Fruit fly (Drosophila melanogaster) whole organism, embryonic: ENCODE measurements around the gene CG6005.

Source experiments
- Antp ChIP-seq: fragments of 200-800 bp; sonication (Bioruptor generic); optimal IDR thresholded peaks from 3 replicates; lab custom pipeline; 2016; ENCODE audit warnings: missing biosample characterization, missing genetic modification characterization
- Atf-2 ChIP-seq: fragments of 200-800 bp; sonication (Bioruptor generic); optimal IDR thresholded peaks from 2 replicates; lab custom pipeline; 2016; ENCODE audit warnings: missing biosample characterization, missing genetic modification characterization
- Atf3 ChIP-seq: fragments of 200-800 bp; sonication (Bioruptor generic); optimal IDR thresholded peaks from 3 replicates; lab custom pipeline; 2016; ENCODE audit warnings: missing biosample characterization, missing genetic modification characterization
- CG10267 ChIP-seq: fragments of 200-800 bp; sonication (Bioruptor generic); optimal IDR thresholded peaks from 2 replicates; lab custom pipeline; 2018; ENCODE audit warnings: missing biosample characterization, mild to moderate bottlenecking, missing genetic modification characterization, moderate library complexity
- CG10565 ChIP-seq: fragments of 200-800 bp; sonication (Bioruptor generic); optimal IDR thresholded peaks from 3 replicates; lab custom pipeline; 2016; ENCODE audit warnings: missing biosample characterization, mild to moderate bottlenecking, missing genetic modification characterization
- CG11560 ChIP-seq: fragments of 200-800 bp; sonication (Bioruptor generic); IDR thresholded peaks from 3 replicates; pipeline ENCODE4 v1.3.6; 2022; ENCODE audit warnings: missing biosample characterization, missing genetic modification characterization
- CG12104 ChIP-seq: fragments of 200-800 bp; sonication (Bioruptor generic); optimal IDR thresholded peaks from 3 replicates; lab custom pipeline; 2016; ENCODE audit warnings: missing biosample characterization, missing genetic modification characterization
- CG12219 ChIP-seq: fragments of 200-800 bp; sonication (Bioruptor generic); optimal IDR thresholded peaks from 3 replicates; lab custom pipeline; 2018; ENCODE audit warnings: missing biosample characterization, mild to moderate bottlenecking, missing genetic modification characterization
- CG12769 ChIP-seq: fragments of 200-800 bp; sonication (Bioruptor generic); optimal IDR thresholded peaks from 2 replicates; lab custom pipeline; 2019; ENCODE audit warnings: missing biosample characterization, mild to moderate bottlenecking, missing genetic modification characterization, moderate library complexity
- CG14050 ChIP-seq: fragments of 200-800 bp; sonication (Bioruptor generic); IDR thresholded peaks from 3 replicates; pipeline ENCODE4 v1.3.6; 2022; ENCODE audit warnings: missing biosample characterization, missing genetic modification characterization
- CG14441 ChIP-seq: fragments of 200-800 bp; sonication (Bioruptor generic); IDR thresholded peaks from 2 replicates; pipeline ENCODE4 v1.3.6; 2022; ENCODE audit warnings: missing biosample characterization, missing genetic modification characterization
- CG14710 ChIP-seq: fragments of 200-800 bp; sonication (Bioruptor generic); optimal IDR thresholded peaks from 3 replicates; lab custom pipeline; 2019; ENCODE audit warnings: missing biosample characterization, mild to moderate bottlenecking, missing genetic modification characterization, moderate library complexity
- CG15011 ChIP-seq: fragments of 200-800 bp; sonication (Bioruptor generic); optimal IDR thresholded peaks from 3 replicates; lab custom pipeline; 2018; ENCODE audit warnings: missing biosample characterization, mild to moderate bottlenecking, missing genetic modification characterization
- CG1602 ChIP-seq: fragments of 200-800 bp; sonication (Bioruptor generic); optimal IDR thresholded peaks from 3 replicates; lab custom pipeline; 2016; ENCODE audit warnings: missing biosample characterization, missing genetic modification characterization
- CG17359 ChIP-seq: fragments of 200-800 bp; sonication (Bioruptor generic); optimal IDR thresholded peaks from 3 replicates; lab custom pipeline; 2018; ENCODE audit warnings: missing biosample characterization, mild to moderate bottlenecking, missing genetic modification characterization, moderate library complexity
- CG17385 ChIP-seq: fragments of 200-800 bp; sonication (Bioruptor generic); optimal IDR thresholded peaks from 3 replicates; lab custom pipeline; 2018; ENCODE audit warnings: missing biosample characterization, mild to moderate bottlenecking, missing genetic modification characterization
- CG2678 ChIP-seq: fragments of 200-800 bp; sonication (Bioruptor generic); optimal IDR thresholded peaks from 3 replicates; lab custom pipeline; 2019; ENCODE audit warnings: missing biosample characterization, mild to moderate bottlenecking, missing genetic modification characterization, moderate library complexity
- CG3065 ChIP-seq: fragments of 200-800 bp; sonication (Bioruptor generic); optimal IDR thresholded peaks from 2 replicates; lab custom pipeline; 2016; ENCODE audit warnings: missing biosample characterization, missing genetic modification characterization
- CG3726 ChIP-seq: fragments of 200-800 bp; sonication (Bioruptor generic); IDR thresholded peaks from 3 replicates; pipeline ENCODE4, ENCODE4 v1.3.6; 2022; ENCODE audit warnings: missing biosample characterization, missing genetic modification characterization
- CG4328 ChIP-seq: fragments of 200-800 bp; sonication (Bioruptor generic); optimal IDR thresholded peaks from 3 replicates; lab custom pipeline; 2017; ENCODE audit warnings: missing biosample characterization, missing genetic modification reagents, missing genetic modification characterization
- CG4820 ChIP-seq: fragments of 200-800 bp; sonication (Bioruptor generic); optimal IDR thresholded peaks from 3 replicates; lab custom pipeline; 2016; ENCODE audit warnings: missing biosample characterization, missing genetic modification characterization
- CG7357 ChIP-seq: fragments of 200-800 bp; sonication (Bioruptor generic); IDR thresholded peaks from 3 replicates; pipeline ENCODE4 v1.3.6; 2022; ENCODE audit warnings: missing biosample characterization, missing genetic modification characterization
- CG8290 ChIP-seq, 3 experiments: fragments of 200-800 bp; sonication (Bioruptor generic); optimal IDR thresholded peaks; 2 replicates each; lab custom pipeline; 2016 to 2019; ENCODE audit warnings: missing biosample characterization in 3 of 3, missing genetic modification characterization in 3 of 3, mild to moderate bottlenecking in 2 of 3, moderate library complexity in 1 of 3
- Camta ChIP-seq: fragments of 200-800 bp; sonication (Bioruptor generic); optimal IDR thresholded peaks from 2 replicates; lab custom pipeline; 2016; ENCODE audit warnings: missing biosample characterization, missing genetic modification characterization
- Hey ChIP-seq: fragments of 200-800 bp; sonication (Bioruptor generic); optimal IDR thresholded peaks from 3 replicates; lab custom pipeline; 2018; ENCODE audit warnings: missing biosample characterization, mild to moderate bottlenecking, missing genetic modification characterization
- MESR4 ChIP-seq: fragments of 200-800 bp; sonication (Bioruptor generic); optimal IDR thresholded peaks from 2 replicates; lab custom pipeline; 2018; ENCODE audit warnings: missing biosample characterization, mild to moderate bottlenecking, missing genetic modification characterization, moderate library complexity
- Nf-YC ChIP-seq: fragments of 200-800 bp; optimal IDR thresholded peaks from 3 replicates; lab custom pipeline; 2019; ENCODE audit warnings: missing biosample characterization, mild to moderate bottlenecking, missing genetic modification characterization, moderate library complexity
- Six4 ChIP-seq: fragments of 200-800 bp; sonication (Bioruptor generic); optimal IDR thresholded peaks from 2 replicates; lab custom pipeline; 2016; ENCODE audit warnings: missing biosample characterization, missing genetic modification characterization
- Vsx1 ChIP-seq: fragments of 200-800 bp; sonication (Bioruptor generic); optimal IDR thresholded peaks from 2 replicates; lab custom pipeline; 2017; ENCODE audit warnings: missing biosample characterization, mild to moderate bottlenecking, missing genetic modification characterization, missing genetic modification reagents
- YL-1 ChIP-seq: fragments of 200-800 bp; sonication (Bioruptor generic); optimal IDR thresholded peaks from 3 replicates; lab custom pipeline; 2017; ENCODE audit warnings: missing biosample characterization, mild to moderate bottlenecking, missing genetic modification characterization
- ash1 ChIP-seq: fragments of 200-800 bp; sonication (Bioruptor generic); optimal IDR thresholded peaks from 2 replicates; lab custom pipeline; 2018; ENCODE audit warnings: missing biosample characterization, mild to moderate bottlenecking, missing genetic modification characterization
- ato ChIP-seq: fragments of 200-800 bp; sonication (Bioruptor generic); IDR thresholded peaks from 2 replicates; pipeline ENCODE4 v1.3.6; 2022; ENCODE audit warnings: missing biosample characterization, missing genetic modification characterization; ENCODE audit not compliant: partially characterized antibody
- br ChIP-seq: fragments of >200 bp; optimal IDR thresholded peaks from 2 replicates; lab custom pipeline; 2017
- chm ChIP-seq: fragments of 200-800 bp; sonication (Bioruptor generic); IDR thresholded peaks from 2 replicates; pipeline ENCODE4 v1.3.6; 2022; ENCODE audit warnings: missing biosample characterization, missing genetic modification characterization
- ci ChIP-seq: fragments of 200-800 bp; sonication (Bioruptor generic); IDR thresholded peaks from 3 replicates; pipeline ENCODE4 v1.3.6; 2022; ENCODE audit warnings: missing biosample characterization, missing genetic modification characterization
- fd3F ChIP-seq: fragments of 200-800 bp; sonication (Bioruptor generic); optimal IDR thresholded peaks from 2 replicates; lab custom pipeline; 2018; ENCODE audit warnings: missing biosample characterization, mild to moderate bottlenecking, missing genetic modification characterization, moderate library complexity
- fd96Cb ChIP-seq: fragments of 200-800 bp; sonication (Bioruptor generic); optimal IDR thresholded peaks from 2 replicates; lab custom pipeline; 2018; ENCODE audit warnings: missing biosample characterization, mild to moderate bottlenecking, missing genetic modification characterization, moderate library complexity
- gcm2 ChIP-seq: fragments of 200-800 bp; sonication (Bioruptor generic); optimal IDR thresholded peaks from 2 replicates; lab custom pipeline; 2016; ENCODE audit warnings: missing biosample characterization, missing genetic modification characterization
- gem ChIP-seq: fragments of 200-800 bp; sonication (Bioruptor generic); optimal IDR thresholded peaks from 2 replicates; lab custom pipeline; 2019; ENCODE audit warnings: missing biosample characterization, mild to moderate bottlenecking, missing genetic modification characterization, moderate library complexity
- h ChIP-seq: fragments of >200 bp; optimal IDR thresholded peaks from 2 replicates; lab custom pipeline; 2017
- luna ChIP-seq: fragments of 200-800 bp; sonication (Bioruptor generic); optimal IDR thresholded peaks from 2 replicates; lab custom pipeline; 2016; ENCODE audit warnings: missing biosample characterization, missing genetic modification characterization
- mirr ChIP-seq: fragments of 200-800 bp; sonication (Bioruptor generic); optimal IDR thresholded peaks from 3 replicates; lab custom pipeline; 2018; ENCODE audit warnings: missing biosample characterization, mild to moderate bottlenecking, missing genetic modification characterization
- otp ChIP-seq: fragments of 200-800 bp; sonication (Bioruptor generic); IDR thresholded peaks from 3 replicates; pipeline ENCODE4, ENCODE4 v1.3.6; 2022; ENCODE audit warnings: missing biosample characterization, missing genetic modification characterization
- pnt ChIP-seq: fragments of 200-800 bp; sonication (Bioruptor generic); optimal IDR thresholded peaks from 3 replicates; lab custom pipeline; 2016; ENCODE audit warnings: missing biosample characterization, missing genetic modification characterization
- sens ChIP-seq: fragments of 200-800 bp; sonication (Bioruptor generic); peaks from one replicate; lab custom pipeline; 2016; ENCODE audit warnings: missing biosample characterization, missing genetic modification characterization
- so ChIP-seq: fragments of 200-800 bp; sonication (Bioruptor generic); IDR thresholded peaks from 3 replicates; pipeline ENCODE4 v1.3.6; 2022; ENCODE audit warnings: missing biosample characterization, missing genetic modification characterization
- sug ChIP-seq: fragments of 200-800 bp; optimal IDR thresholded peaks from 2 replicates; lab custom pipeline; 2019; ENCODE audit warnings: missing biosample characterization, mild to moderate bottlenecking, missing genetic modification characterization, moderate library complexity
- toy ChIP-seq: fragments of 200-800 bp; sonication (Bioruptor generic); IDR thresholded peaks from 2 replicates; pipeline ENCODE4 v1.3.6; 2022; ENCODE audit warnings: missing biosample characterization, missing genetic modification characterization
- tup ChIP-seq: fragments of 200-800 bp; sonication (Bioruptor generic); optimal IDR thresholded peaks from 2 replicates; lab custom pipeline; 2016; ENCODE audit warnings: missing biosample characterization, mild to moderate bottlenecking, missing genetic modification characterization, moderate library complexity
- unc-4 ChIP-seq: fragments of 200-800 bp; sonication (Bioruptor generic); IDR thresholded peaks from 2 replicates; pipeline ENCODE4 v1.3.6; 2022; ENCODE audit warnings: missing biosample characterization, missing genetic modification characterization; ENCODE audit not compliant: partially characterized antibody
- unpg ChIP-seq: fragments of 200-800 bp; sonication (Bioruptor generic); optimal IDR thresholded peaks from 3 replicates; lab custom pipeline; 2018; ENCODE audit warnings: missing biosample characterization, mild to moderate bottlenecking, missing genetic modification characterization, moderate library complexity
- vvl ChIP-seq: fragments of 200-800 bp; sonication (Bioruptor generic); IDR thresholded peaks from 2 replicates; pipeline ENCODE4 v1.3.6; 2022; ENCODE audit warnings: missing biosample characterization, missing genetic modification characterization
- wek ChIP-seq: fragments of 200-800 bp; sonication (Bioruptor generic); optimal IDR thresholded peaks from 3 replicates; lab custom pipeline; 2018; ENCODE audit warnings: missing biosample characterization, mild to moderate bottlenecking, missing genetic modification characterization, moderate library complexity

Gene CG6005

dm6 chr3R:19058384-19058783 lies 34.6 kb upstream of the CG6005 start (continued):
- TF ChIP-seq Vsx1: no peak
- TF ChIP-seq ash1: no peak
- TF ChIP-seq h (lab: Kevin White, UChicago): no peak
- no peak for TF ChIP-seq Hey
- no peak for TF ChIP-seq CG12104 (GFP tag; lab: Kevin White, UChicago)
- TF ChIP-seq CG10267 (tag; lab: Kevin White, UChicago): no peak
- no peak for TF ChIP-seq wek
- peak; percentile 51 for TF ChIP-seq gem (tag; lab: Kevin White, UChicago)
- no peak for TF ChIP-seq CG7357
- no peak for TF ChIP-seq vvl
- no peak for TF ChIP-seq luna (GFP tag; lab: Kevin White, UChicago)
- no peak for TF ChIP-seq CG12769
- TF ChIP-seq ato (GFP tag; lab: Robert Waterston, UW): no peak
- TF ChIP-seq CG10565 (GFP tag; lab: Kevin White, UChicago): no peak
- TF ChIP-seq YL-1 (GFP tag; lab: Kevin White, UChicago): no peak
- TF ChIP-seq toy (GFP tag; lab: Robert Waterston, UW): no peak
- no peak for TF ChIP-seq CG3726 (GFP tag; lab: Robert Waterston, UW)
- peak; percentile 78 for TF ChIP-seq sens (GFP tag; lab: Kevin White, UChicago)
- TF ChIP-seq Antp: no peak
- TF ChIP-seq CG3065: no peak
- TF ChIP-seq CG8290 (GFP tag; optimal IDR thresholded peaks at IDR 0.05; lab: Kevin White, UChicago): no peak
- TF ChIP-seq CG8290 (tag; optimal IDR thresholded peaks at IDR 0.05; lab: Kevin White, UChicago): no peak
- TF ChIP-seq Six4 (GFP tag; lab: Kevin White, UChicago): no peak
- no peak for TF ChIP-seq gcm2 (GFP tag; lab: Kevin White, UChicago)
- TF ChIP-seq ci: 0 out of 3 replicates have a peak, but pooled peaks have one; percentile 14
- no peak for TF ChIP-seq tup (GFP tag; lab: Kevin White, UChicago)
- TF ChIP-seq CG12219 (GFP tag; lab: Kevin White, UChicago): no peak
- no peak for TF ChIP-seq chm
- TF ChIP-seq CG14441: no peak
- TF ChIP-seq otp (GFP tag; lab: Robert Waterston, UW): no peak
- TF ChIP-seq Camta (GFP tag; lab: Kevin White, UChicago): no peak
- peak; percentile 20 for TF ChIP-seq unpg (GFP tag; lab: Kevin White, UChicago)
- no peak for TF ChIP-seq br (lab: Kevin White, UChicago)
- TF ChIP-seq CG15011 (GFP tag; lab: Kevin White, UChicago): no peak
- TF ChIP-seq Atf-2 (GFP tag; lab: Kevin White, UChicago): no peak
- TF ChIP-seq CG4328 (GFP tag; lab: Kevin White, UChicago): no peak
- TF ChIP-seq CG17359 (tag; lab: Kevin White, UChicago): peak; percentile 5
- TF ChIP-seq pnt (GFP tag; lab: Kevin White, UChicago): no peak
- no peak for TF ChIP-seq unc-4 (GFP tag; lab: Robert Waterston, UW)
- no peak for TF ChIP-seq CG17385
- TF ChIP-seq CG4820: no peak
- peak; percentile 5 for TF ChIP-seq CG2678 (tag; lab: Kevin White, UChicago)
- TF ChIP-seq fd96Cb (tag; lab: Kevin White, UChicago): no peak
- TF ChIP-seq so (GFP tag; lab: Robert Waterston, UW): no peak
- no peak for TF ChIP-seq Nf-YC (tag; lab: Kevin White, UChicago)
- no peak for TF ChIP-seq Atf3 (GFP tag; lab: Kevin White, UChicago)
- no peak for TF ChIP-seq sug (tag; lab: Kevin White, UChicago)
- TF ChIP-seq CG11560 (tag; lab: Robert Waterston, UW): no peak
- no peak for TF ChIP-seq fd3F (GFP tag; lab: Kevin White, UChicago)
- no peak for TF ChIP-seq CG14050 (GFP tag; lab: Robert Waterston, UW)
- no peak for TF ChIP-seq MESR4
- TF ChIP-seq CG14710 (tag; lab: Kevin White, UChicago): peak; percentile 15
- TF ChIP-seq mirr (GFP tag; lab: Kevin White, UChicago): no peak
- TF ChIP-seq CG1602 (GFP tag; lab: Kevin White, UChicago): no peak
